Fruit fly (Drosophila melanogaster): ENCODE measurements around the gene fig.
A peak's percentile ranks its signal among the peaks of the same experiment; 100 is the strongest.

The fig gene

DNA sequence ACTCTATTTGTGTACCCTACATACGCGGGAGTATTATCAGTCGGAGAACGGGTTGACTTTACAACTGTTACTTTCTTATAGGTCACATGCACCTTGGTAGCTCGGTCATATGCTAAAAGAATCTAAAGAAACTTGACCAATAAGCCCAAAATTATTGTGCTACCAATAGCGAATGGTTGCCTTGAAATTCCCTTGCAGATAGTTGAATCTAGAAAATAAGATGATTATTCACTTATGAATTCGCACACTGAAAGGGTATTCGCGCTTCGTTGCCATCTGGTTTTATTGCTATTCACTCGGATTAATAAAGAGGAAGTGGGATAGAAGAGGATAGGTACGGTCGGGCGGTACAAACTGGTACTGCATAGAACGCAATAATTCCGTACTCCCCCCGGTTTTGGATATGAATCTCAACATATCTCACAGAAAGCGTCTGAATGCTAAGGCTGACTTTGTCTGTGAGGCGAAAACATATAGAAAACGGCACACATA, 6.4 kb downstream of the fig start (continued):
- TF ChIP-seq CG31627 (GFP tag; optimal IDR thresholded peaks at IDR 0.05), result peak; percentile 80
- TF ChIP-seq fd85E (GFP tag; optimal IDR thresholded peaks at IDR 0.05), result peak; percentile 37
- peak; percentile 90 for TF ChIP-seq Hr4 (GFP tag; optimal IDR thresholded peaks at IDR 0.05)
- peak; percentile 46 for TF ChIP-seq dsx (GFP tag; optimal IDR thresholded peaks at IDR 0.05; ENCODE audit: poor library complexity, severe bottlenecking)
- peak; percentile 68 for TF ChIP-seq Smox (GFP tag; optimal IDR thresholded peaks at IDR 0.05)
- peak; percentile 80 for TF ChIP-seq CG6163 (GFP tag; IDR thresholded peaks at IDR 0.05)
- peak; percentile 77 for TF ChIP-seq CG10631 (GFP tag; optimal IDR thresholded peaks at IDR 0.05)
- TF ChIP-seq Blimp-1 (GFP tag; optimal IDR thresholded peaks at IDR 0.05), result no peak
- peak; percentile 74 for TF ChIP-seq CG11294 (GFP tag; IDR thresholded peaks at IDR 0.05)
- peak; percentile 52 for TF ChIP-seq CG11762 (GFP tag; optimal IDR thresholded peaks at IDR 0.05; ENCODE audit: insufficient read depth)
- TF ChIP-seq CG34406 (GFP tag; optimal IDR thresholded peaks at IDR 0.05), result peak; percentile 76
- peak; percentile 76 for TF ChIP-seq CG11902 (GFP tag; optimal IDR thresholded peaks at IDR 0.05)
- peak; percentile 35 for TF ChIP-seq vri (GFP tag; optimal IDR thresholded peaks at IDR 0.05)
- TF ChIP-seq Sox14 (GFP tag; optimal IDR thresholded peaks at IDR 0.05), result peak; percentile 83
- TF ChIP-seq CG8119 (GFP tag; IDR thresholded peaks at IDR 0.05), result peak; percentile 83
- TF ChIP-seq CG6792 (GFP tag; optimal IDR thresholded peaks at IDR 0.05), result peak; percentile 73
- TF ChIP-seq Ets96B (tag; optimal IDR thresholded peaks at IDR 0.05), result peak; percentile 61
- TF ChIP-seq CG32006 (GFP tag; optimal IDR thresholded peaks at IDR 0.05), result peak; percentile 93
- TF ChIP-seq esn (GFP tag; optimal IDR thresholded peaks at IDR 0.05), result peak; percentile 79
- peak; percentile 73 for TF ChIP-seq CG3032 (tag; optimal IDR thresholded peaks at IDR 0.05)
- no peak for TF ChIP-seq Hr38 (GFP tag; optimal IDR thresholded peaks at IDR 0.05)
- peak; percentile 72 for TF ChIP-seq Gug (GFP tag; IDR thresholded peaks at IDR 0.05)
- peak; percentile 72 for TF ChIP-seq CG1621 (tag; optimal IDR thresholded peaks at IDR 0.05)
- TF ChIP-seq CG3919 (GFP tag; optimal IDR thresholded peaks at IDR 0.05), result peak; percentile 74
- peak; percentile 74 for TF ChIP-seq cyc (GFP tag; optimal IDR thresholded peaks at IDR 0.05)
- peak; percentile 76 for TF ChIP-seq net (GFP tag; optimal IDR thresholded peaks at IDR 0.05)
- TF ChIP-seq Sox102F (GFP tag; optimal IDR thresholded peaks at IDR 0.05), result peak; percentile 80

DNA sequence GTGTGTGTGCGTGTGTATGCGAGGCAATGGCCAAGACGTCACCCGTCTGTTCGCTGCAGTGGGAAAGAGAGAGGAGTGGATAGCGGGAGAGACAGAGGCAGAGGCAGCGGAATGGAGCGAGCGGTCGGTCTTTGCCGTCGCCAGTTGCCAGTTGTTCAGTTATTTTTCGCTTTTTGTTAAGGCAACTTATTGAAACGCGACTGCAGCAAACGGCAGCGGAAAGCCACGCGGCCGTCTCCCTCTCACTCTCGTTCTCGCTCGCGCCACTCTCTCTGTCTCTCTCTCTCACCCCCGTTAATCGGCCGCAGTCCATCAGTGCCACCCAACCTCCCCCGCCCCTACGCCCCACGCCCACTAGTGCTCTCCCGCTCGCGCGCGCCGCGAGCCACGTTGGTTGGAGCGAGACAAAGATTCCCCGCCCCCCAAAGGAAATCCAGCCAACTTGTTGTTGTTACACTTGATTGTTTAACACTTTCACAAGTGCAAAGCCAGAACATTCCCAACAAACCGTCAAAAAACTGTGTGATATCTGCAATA, 7.4 kb downstream of the fig start:
- TF ChIP-seq CG11902 (GFP tag; optimal IDR thresholded peaks at IDR 0.05), result no peak
- peak; percentile 56 for TF ChIP-seq Lpt (GFP tag; optimal IDR thresholded peaks at IDR 0.05)
- no peak for TF ChIP-seq CG34406 (GFP tag; optimal IDR thresholded peaks at IDR 0.05)
- TF ChIP-seq CG10631 (GFP tag; optimal IDR thresholded peaks at IDR 0.05), result no peak
- no peak for TF ChIP-seq OdsH (GFP tag; optimal IDR thresholded peaks at IDR 0.05)
- no peak for TF ChIP-seq fd85E (GFP tag; optimal IDR thresholded peaks at IDR 0.05)
- peak; percentile 61 for TF ChIP-seq CG9139 (GFP tag; optimal IDR thresholded peaks at IDR 0.05)
- no peak for TF ChIP-seq Eip75B (GFP tag; optimal IDR thresholded peaks at IDR 0.05)
- TF ChIP-seq CG15336 (GFP tag; IDR thresholded peaks at IDR 0.05), result peak; percentile 63
- no peak for TF ChIP-seq Met (GFP tag; optimal IDR thresholded peaks at IDR 0.05)
- peak; percentile 70 for TF ChIP-seq CG6854 (GFP tag; optimal IDR thresholded peaks at IDR 0.05)
- no peak for TF ChIP-seq esn (GFP tag; optimal IDR thresholded peaks at IDR 0.05)
- TF ChIP-seq Eip78C (GFP tag), result no peak
- TF ChIP-seq fd59A (GFP tag; optimal IDR thresholded peaks at IDR 0.05), result no peak
- peak; percentile 76 for TF ChIP-seq Blimp-1 (GFP tag; optimal IDR thresholded peaks at IDR 0.05)
- TF ChIP-seq Ets21C (GFP tag; optimal IDR thresholded peaks at IDR 0.05), result no peak
- TF ChIP-seq fkh (GFP tag; optimal IDR thresholded peaks at IDR 0.05), result peak; percentile 83
- TF ChIP-seq CG1621 (tag; optimal IDR thresholded peaks at IDR 0.05), result peak; percentile 24
- no peak for TF ChIP-seq spab (GFP tag; optimal IDR thresholded peaks at IDR 0.05)
- TF ChIP-seq CG8319 (GFP tag; optimal IDR thresholded peaks at IDR 0.05), result no peak
- TF ChIP-seq CG3919 (GFP tag; optimal IDR thresholded peaks at IDR 0.05), result peak; percentile 6
- no peak for TF ChIP-seq CG31627 (GFP tag; optimal IDR thresholded peaks at IDR 0.05)
- no peak for TF ChIP-seq net (GFP tag; optimal IDR thresholded peaks at IDR 0.05)
- peak; percentile 30 for TF ChIP-seq CG6808 (GFP tag; optimal IDR thresholded peaks at IDR 0.05)
- peak; percentile 67 for TF ChIP-seq vri (GFP tag; optimal IDR thresholded peaks at IDR 0.05)
- peak; percentile 29 for TF ChIP-seq Sox14 (GFP tag; optimal IDR thresholded peaks at IDR 0.05)
- no peak for TF ChIP-seq CG16779 (tag; optimal IDR thresholded peaks at IDR 0.05)
- TF ChIP-seq CG6792 (GFP tag; optimal IDR thresholded peaks at IDR 0.05), result no peak
- TF ChIP-seq CG4318 (GFP tag; optimal IDR thresholded peaks at IDR 0.05), result no peak
- TF ChIP-seq CG7368 (GFP tag; optimal IDR thresholded peaks at IDR 0.05), result peak; percentile 27
- TF ChIP-seq CG8632 (GFP tag; optimal IDR thresholded peaks at IDR 0.05), result no peak
- TF ChIP-seq CG3032 (tag; optimal IDR thresholded peaks at IDR 0.05), result peak; percentile 28
- no peak for TF ChIP-seq CG11762 (GFP tag; optimal IDR thresholded peaks at IDR 0.05; ENCODE audit: insufficient read depth)
- TF ChIP-seq CG6163 (GFP tag; IDR thresholded peaks at IDR 0.05), result peak; percentile 77
- TF ChIP-seq ss (GFP tag; optimal IDR thresholded peaks at IDR 0.05), result peak; percentile 53 to 76
- TF ChIP-seq Eip93F (GFP tag; optimal IDR thresholded peaks at IDR 0.05), result no peak

All from whole organism, prepupa.